Worm (Caenorhabditis elegans) whole organism, late embryonic: ENCODE results near the gene F58F9.1.

Experiments
- C08G9.2 ChIP-seq: sonication (generic microtip); optimal IDR thresholded peaks from 2 replicates; lab custom pipeline; 2016; ENCODE audit warnings: mild to moderate bottlenecking, missing genetic modification characterization, moderate library complexity, missing compliant biosample characterization
- C38D4.7 ChIP-seq: fragments of 200-800 bp; sonication (Bioruptor generic); optimal IDR thresholded peaks from 2 replicates; lab custom pipeline; 2018; ENCODE audit warnings: mild to moderate bottlenecking, missing genetic modification characterization, moderate library complexity, missing compliant biosample characterization
- K09A11.1 ChIP-seq: sonication (generic microtip); optimal IDR thresholded peaks from 2 replicates; lab custom pipeline; 2017; ENCODE audit warnings: antibody characterized with exemption, mild to moderate bottlenecking, missing genetic modification characterization, missing compliant biosample characterization; ENCODE audit not compliant: insufficient read depth
- ceh-14 ChIP-seq: sonication (generic microtip); optimal IDR thresholded peaks from 2 replicates; lab custom pipeline; 2016; ENCODE audit warnings: missing genotype, missing genetic modification characterization, missing compliant biosample characterization
- ceh-2 ChIP-seq: sonication (generic microtip); optimal IDR thresholded peaks from 2 replicates; lab custom pipeline; 2016; ENCODE audit warnings: missing genotype, missing genetic modification characterization, missing compliant biosample characterization
- ceh-34 ChIP-seq: sonication (generic microtip); optimal IDR thresholded peaks from 2 replicates; lab custom pipeline; 2016; ENCODE audit warnings: mild to moderate bottlenecking, missing genetic modification characterization, missing compliant biosample characterization
- ceh-9 ChIP-seq: sonication (generic microtip); optimal IDR thresholded peaks from 2 replicates; lab custom pipeline; 2016; ENCODE audit warnings: mild to moderate bottlenecking, missing genetic modification characterization, inconsistent platforms, missing compliant biosample characterization
- che-1 ChIP-seq: sonication (generic microtip); optimal IDR thresholded peaks from 2 replicates; lab custom pipeline; 2016; ENCODE audit warnings: mild to moderate bottlenecking, missing genetic modification characterization, missing compliant biosample characterization
- dve-1 ChIP-seq: sonication (generic microtip); optimal IDR thresholded peaks from 2 replicates; lab custom pipeline; 2017; ENCODE audit warnings: antibody characterized with exemption, mild to moderate bottlenecking, missing genetic modification characterization, missing compliant biosample characterization
- ets-4 ChIP-seq: sonication (generic microtip); optimal IDR thresholded peaks from 2 replicates; lab custom pipeline; 2016; ENCODE audit warnings: missing genetic modification characterization, missing compliant biosample characterization
- eyg-1 ChIP-seq: sonication (generic microtip); optimal IDR thresholded peaks from 2 replicates; lab custom pipeline; 2016; ENCODE audit warnings: missing genotype, missing genetic modification characterization, missing compliant biosample characterization
- fax-1 ChIP-seq: sonication (generic microtip); optimal IDR thresholded peaks from 2 replicates; lab custom pipeline; 2016; ENCODE audit warnings: missing genotype, missing genetic modification characterization, missing compliant biosample characterization
- fkh-10 ChIP-seq: fragments of 150-350 bp; optimal IDR thresholded peaks from 2 replicates; lab custom pipeline; 2014; ENCODE audit warnings: missing biosample characterization, missing genetic modification reagents, missing genetic modification characterization
- fkh-6 ChIP-seq: sonication (generic microtip); optimal IDR thresholded peaks from 2 replicates; lab custom pipeline; 2016; ENCODE audit warnings: missing genetic modification characterization, missing compliant biosample characterization
- gmeb-2 ChIP-seq: sonication (generic microtip); optimal IDR thresholded peaks from 2 replicates; lab custom pipeline; 2016; ENCODE audit warnings: missing genetic modification characterization, inconsistent platforms, missing compliant biosample characterization
- hlh-13 ChIP-seq: fragments of 200-800 bp; sonication (Bioruptor generic); optimal IDR thresholded peaks from 2 replicates; lab custom pipeline; 2018; ENCODE audit warnings: mild to moderate bottlenecking, missing genetic modification characterization, missing compliant biosample characterization
- hlh-15 ChIP-seq: sonication (generic microtip); optimal IDR thresholded peaks from 2 replicates; lab custom pipeline; 2016; ENCODE audit warnings: missing genetic modification characterization, missing compliant biosample characterization
- hlh-30 ChIP-seq: sonication (generic microtip); optimal IDR thresholded peaks from 2 replicates; lab custom pipeline; 2017; ENCODE audit warnings: antibody characterized with exemption, missing genetic modification characterization, missing compliant biosample characterization; ENCODE audit not compliant: insufficient read depth
- lin-11 ChIP-seq: fragments of 200-800 bp; sonication (Bioruptor generic); optimal IDR thresholded peaks from 2 replicates; lab custom pipeline; 2018; ENCODE audit warnings: mild to moderate bottlenecking, missing genetic modification characterization, missing compliant biosample characterization
- mec-3 ChIP-seq: sonication (generic microtip); optimal IDR thresholded peaks from 2 replicates; lab custom pipeline; 2016; ENCODE audit warnings: borderline replicate concordance, missing genetic modification characterization, missing compliant biosample characterization
- nhr-11 ChIP-seq: fragments of 150-350 bp; optimal IDR thresholded peaks from 2 replicates; lab custom pipeline; 2014; ENCODE audit warnings: missing biosample characterization, missing genetic modification characterization
- nhr-232 ChIP-seq: sonication (generic microtip); optimal IDR thresholded peaks from 2 replicates; lab custom pipeline; 2016; ENCODE audit warnings: missing genetic modification characterization, missing compliant biosample characterization
- npax-4 ChIP-seq: sonication (generic microtip); optimal IDR thresholded peaks from 2 replicates; lab custom pipeline; 2016; ENCODE audit warnings: missing genetic modification characterization, missing compliant biosample characterization
- pat-9 ChIP-seq: fragments of 200-800 bp; sonication (Bioruptor generic); optimal IDR thresholded peaks from 2 replicates; lab custom pipeline; 2018; ENCODE audit warnings: mild to moderate bottlenecking, missing genetic modification characterization, moderate library complexity, missing compliant biosample characterization
- pax-1 ChIP-seq: fragments of 150-350 bp; optimal IDR thresholded peaks from 2 replicates; lab custom pipeline; 2014; ENCODE audit warnings: missing biosample characterization, missing genetic modification characterization
- pha-2 ChIP-seq: sonication (generic microtip); optimal IDR thresholded peaks from 2 replicates; lab custom pipeline; 2017; ENCODE audit warnings: mild to moderate bottlenecking, missing genetic modification characterization, missing compliant biosample characterization
- pha-4 ChIP-seq: fragments of 150-350 bp; optimal IDR thresholded peaks from 2 replicates; lab custom pipeline; 2018; ENCODE audit warnings: missing biosample characterization, missing genetic modification reagents, missing genetic modification characterization
- pqm-1 ChIP-seq: sonication (generic microtip); optimal IDR thresholded peaks from 2 replicates; lab custom pipeline; 2016; ENCODE audit warnings: missing genetic modification characterization, missing compliant biosample characterization
- sdc-2 ChIP-seq: sonication (generic microtip); optimal IDR thresholded peaks from 2 replicates; lab custom pipeline; 2016; ENCODE audit warnings: missing genotype, missing genetic modification characterization, missing compliant biosample characterization
- tbx-2 ChIP-seq: sonication (generic microtip); optimal IDR thresholded peaks from 2 replicates; lab custom pipeline; 2016; ENCODE audit warnings: missing genetic modification characterization, missing compliant biosample characterization
- ttx-3 ChIP-seq: sonication (generic microtip); optimal IDR thresholded peaks from 2 replicates; lab custom pipeline; 2016; ENCODE audit warnings: missing genetic modification reagents, missing genetic modification characterization, missing compliant biosample characterization
- unc-3 ChIP-seq, 2 experiments: fragments of 200-800 bp in 1 of 2; sonication (Bioruptor generic) in 1 of 2; sonication (generic microtip) in 1 of 2; conservative IDR thresholded peaks in 1 of 2; optimal IDR thresholded peaks in 1 of 2; 2 replicates each; pipeline versions ENCODE4 v1.3.6 to Lab custom; 2016 to 2022; ENCODE audit warnings: missing compliant biosample characterization in 2 of 2, missing genetic modification characterization in 2 of 2, missing genetic modification reagents in 1 of 2
- unc-86 ChIP-seq: sonication (generic microtip); optimal IDR thresholded peaks from 2 replicates; lab custom pipeline; 2016; ENCODE audit warnings: missing genetic modification characterization, missing compliant biosample characterization
- zip-5 ChIP-seq: sonication (generic microtip); optimal IDR thresholded peaks from 2 replicates; lab custom pipeline; 2016; ENCODE audit warnings: missing genetic modification characterization, missing compliant biosample characterization
- ztf-16 ChIP-seq: sonication (generic microtip); optimal IDR thresholded peaks from 2 replicates; lab custom pipeline; 2017; ENCODE audit warnings: missing genetic modification characterization, missing compliant biosample characterization

The F58F9.1 gene

DNA sequence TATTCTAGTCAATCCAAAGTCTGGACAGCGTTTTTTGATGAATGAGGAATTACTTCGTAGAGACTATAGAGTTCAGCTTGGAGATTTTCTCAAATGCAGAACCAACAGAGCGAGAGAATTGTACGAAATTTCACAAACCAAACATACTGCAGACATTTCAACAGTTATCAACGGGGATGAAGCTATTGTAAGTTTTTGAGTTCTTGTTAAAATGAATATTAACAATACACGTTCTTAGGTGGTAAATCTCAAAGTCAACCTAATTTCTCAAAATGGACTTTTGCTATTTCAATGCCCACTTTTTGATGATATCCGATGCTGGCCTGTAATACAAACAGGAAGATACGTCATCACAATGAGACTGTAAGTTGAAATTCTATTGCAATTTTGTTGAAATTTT is 32.1 kb upstream of the F58F9.1 start:
- no peak for TF ChIP-seq hlh-13
- no peak for TF ChIP-seq dve-1 (tag; lab: Kevin White, UChicago)
- TF ChIP-seq fkh-6 = no peak
- TF ChIP-seq unc-86 = no peak
- no peak for TF ChIP-seq fax-1 (tag; lab: Kevin White, UChicago)
- no peak for TF ChIP-seq tbx-2 (tag; lab: Kevin White, UChicago)
- no peak for TF ChIP-seq ztf-16 (tag; lab: Kevin White, UChicago)
- TF ChIP-seq hlh-15 (tag; lab: Kevin White, UChicago) = no peak
- TF ChIP-seq, all 69 proteins: peak for 0

DNA sequence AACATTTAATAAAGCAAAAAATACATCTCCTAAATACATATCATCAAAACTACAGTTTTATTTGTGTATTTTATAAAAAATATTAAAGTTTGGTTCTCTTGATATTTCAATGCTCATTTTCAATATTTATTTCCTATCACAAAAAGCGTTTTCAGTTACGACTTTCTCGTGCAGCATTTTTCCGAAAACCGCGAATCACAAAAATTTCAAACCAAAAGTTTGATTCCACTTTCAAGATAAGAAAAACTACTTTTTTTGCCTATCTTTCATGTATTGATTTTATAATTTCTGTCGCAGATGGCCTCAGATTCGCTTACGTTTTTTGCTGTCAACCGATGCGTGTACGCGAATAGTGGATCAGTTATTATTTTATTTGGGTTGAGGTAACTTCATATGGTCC is 30.2 kb upstream of the F58F9.1 start, which contains the start of gene C49A9.4:
C49A9.4 (plus strand) TSS at position 265 of the 400 bp plus-strand sequence.
- no peak for TF ChIP-seq pha-4 (tag; lab: Kevin White, UChicago)
- TF ChIP-seq unc-3 (GFP tag; conservative IDR thresholded peaks at IDR 0.05; lab: Robert Waterston, UW) = no peak
- no peak for TF ChIP-seq unc-3 (tag; optimal IDR thresholded peaks at IDR 0.05; lab: Kevin White, UChicago)
- no peak for TF ChIP-seq C08G9.2 (tag; lab: Kevin White, UChicago)
- no peak for TF ChIP-seq mec-3
- TF ChIP-seq pha-2 = no peak
- TF ChIP-seq C38D4.7 (GFP tag; lab: Kevin White, UChicago) = no peak
- no peak for TF ChIP-seq lin-11
- TF ChIP-seq pax-1 (tag; lab: Kevin White, UChicago) = no peak
- TF ChIP-seq ceh-2 (tag; lab: Kevin White, UChicago) = no peak
- TF ChIP-seq hlh-30 (tag; lab: Kevin White, UChicago) = no peak
- no peak for TF ChIP-seq nhr-11 (tag; lab: Kevin White, UChicago)

DNA sequence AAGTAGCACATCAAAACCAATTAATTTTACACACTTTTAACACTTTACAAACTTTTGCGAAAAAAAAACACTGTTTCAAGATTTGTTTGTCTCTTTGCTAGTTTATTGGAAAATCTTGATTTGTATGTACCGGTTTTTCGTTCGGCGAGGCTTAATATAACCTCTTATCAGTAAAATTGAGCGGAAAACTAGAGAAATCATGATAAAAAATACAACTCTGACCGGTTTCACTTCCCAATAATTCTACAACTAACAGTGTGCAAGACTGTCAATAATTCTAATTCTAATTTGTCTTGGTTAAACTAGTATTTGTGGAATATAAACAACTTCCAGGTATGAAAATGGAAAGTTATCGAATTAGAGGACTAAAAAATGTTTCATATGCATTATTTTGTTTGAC is 27.8 kb upstream of the F58F9.1 start, which contains the start of gene C49A9.3:
C49A9.3 (plus strand) TSS at position 212 of the 400 bp plus-strand sequence.
- TF ChIP-seq ceh-14 (tag; lab: Kevin White, UChicago) (no peak), fkh-10 (no peak), ceh-9 (tag; lab: Kevin White, UChicago) (no peak), nhr-232 (tag; lab: Kevin White, UChicago) (no peak), che-1 (no peak), mec-3 (no peak), ceh-34 (no peak), sdc-2 (tag; lab: Kevin White, UChicago) (no peak), gmeb-2 (tag; lab: Kevin White, UChicago) (no peak), C08G9.2 (tag; lab: Kevin White, UChicago) (no peak), ets-4 (no peak), pax-1 (tag; lab: Kevin White, UChicago) (no peak), ztf-16 (tag; lab: Kevin White, UChicago) (no peak), pqm-1 (tag; lab: Kevin White, UChicago) (no peak), pat-9 (tag; lab: Kevin White, UChicago) (no peak)

DNA sequence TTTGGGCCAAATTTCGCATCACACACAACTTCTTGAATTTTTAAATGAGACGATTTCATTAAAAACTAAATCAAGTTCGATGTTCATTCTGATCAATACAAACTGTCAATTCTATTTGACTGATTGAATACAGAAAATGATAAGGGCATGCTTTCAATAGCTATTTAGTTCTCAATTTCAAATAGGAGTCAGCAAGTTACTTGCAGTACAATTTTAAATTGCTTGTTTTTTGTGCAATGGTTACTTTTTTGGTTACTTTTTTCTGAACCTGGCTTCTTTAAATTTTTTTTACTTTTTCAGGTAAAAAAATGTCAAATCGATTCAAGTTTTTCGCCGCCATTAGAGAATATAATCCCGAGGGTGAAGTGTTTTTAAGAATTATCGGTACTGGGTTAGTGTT is 24.5 kb upstream of the F58F9.1 start, which contains the start of gene C49A9.2:
C49A9.2 (plus strand) TSS at position 301 of the 400 bp plus-strand sequence.
- TF ChIP-seq eyg-1 (tag; lab: Kevin White, UChicago) (no peak), hlh-13 (no peak), C08G9.2 (tag; lab: Kevin White, UChicago) (no peak)

DNA sequence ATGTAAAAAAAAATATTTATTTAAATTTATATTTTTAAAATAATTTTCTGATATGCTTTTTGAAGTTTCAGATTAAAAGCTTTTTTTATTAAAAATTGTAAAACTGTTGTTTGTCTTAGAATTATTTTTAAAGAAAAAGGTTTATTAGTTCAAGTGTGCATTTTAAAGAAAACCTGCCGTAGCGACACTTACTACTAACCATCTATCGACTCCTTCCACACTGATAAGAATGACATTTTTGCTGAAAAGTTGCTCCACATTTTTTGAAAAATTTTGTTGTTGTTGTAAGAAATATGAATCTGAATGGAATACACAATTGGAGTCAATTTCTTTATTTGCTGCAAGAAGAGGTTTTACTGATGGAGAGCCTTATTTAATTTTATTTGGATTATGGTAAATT is 21.7 kb upstream of the F58F9.1 start, which contains the start of gene C49A9.1:
C49A9.1 (plus strand) TSS at position 217 of the 400 bp plus-strand sequence.
- TF ChIP-seq npax-4 (tag; lab: Kevin White, UChicago) = no peak
- TF ChIP-seq ttx-3 (tag; lab: Kevin White, UChicago) = no peak
- TF ChIP-seq ztf-16 (tag; lab: Kevin White, UChicago) = no peak
- no peak for TF ChIP-seq unc-3 (GFP tag; conservative IDR thresholded peaks at IDR 0.05; lab: Robert Waterston, UW)
- TF ChIP-seq unc-3 (tag; optimal IDR thresholded peaks at IDR 0.05; lab: Kevin White, UChicago) = no peak
- TF ChIP-seq zip-5 = no peak
- TF ChIP-seq K09A11.1 = no peak
- TF ChIP-seq hlh-30 (tag; lab: Kevin White, UChicago) = no peak
